Worm (Caenorhabditis elegans) whole organism, L2 larva: ENCODE data around the gene F42A10.5.

ENCODE experiments used
- C34F6.9 ChIP-seq: fragments of 150-350 bp; optimal IDR thresholded peaks from 2 replicates; lab custom pipeline; 2014; ENCODE audit warnings: missing biosample characterization, missing genetic modification characterization
- F13H6.1 ChIP-seq: sonication (generic microtip); optimal IDR thresholded peaks from 2 replicates; lab custom pipeline; 2016; ENCODE audit warnings: missing genetic modification characterization, missing compliant biosample characterization
- R02D3.7 ChIP-seq: fragments of 150-350 bp; optimal IDR thresholded peaks from 2 replicates; lab custom pipeline; 2014; ENCODE audit warnings: missing biosample characterization, missing genetic modification characterization
- Y55F3AM.14 ChIP-seq: fragments of 200-800 bp; sonication (Bioruptor generic); optimal IDR thresholded peaks from 2 replicates; lab custom pipeline; 2018; ENCODE audit warnings: mild to moderate bottlenecking, missing genetic modification characterization, missing compliant biosample characterization
- aly-2 ChIP-seq: fragments of 150-350 bp; optimal IDR thresholded peaks from 2 replicates; lab custom pipeline; 2014; ENCODE audit warnings: missing biosample characterization, missing genetic modification characterization
- ama-1 ChIP-seq: fragments of 150-350 bp; optimal IDR thresholded peaks from 2 replicates; lab custom pipeline; 2018; ENCODE audit warnings: inconsistent platforms
- blmp-1 ChIP-seq: sonication (generic microtip); optimal IDR thresholded peaks from 2 replicates; lab custom pipeline; 2017; ENCODE audit warnings: missing genetic modification characterization, mild to moderate bottlenecking, missing compliant biosample characterization, antibody characterized with exemption, moderate library complexity; ENCODE audit not compliant: insufficient read depth
- ceh-16 ChIP-seq: fragments of 150-350 bp; optimal IDR thresholded peaks from 2 replicates; lab custom pipeline; 2014; ENCODE audit warnings: missing biosample characterization, missing genetic modification characterization
- dmd-4 ChIP-seq: sonication (generic microtip); optimal IDR thresholded peaks from 2 replicates; lab custom pipeline; 2017; ENCODE audit warnings: missing biosample characterization, missing genetic modification characterization
- egl-27 ChIP-seq: sonication (generic microtip); optimal IDR thresholded peaks from 3 replicates; lab custom pipeline; 2017; ENCODE audit warnings: missing biosample characterization, missing genetic modification reagents, missing genetic modification characterization
- elt-1 ChIP-seq: fragments of 150-350 bp; optimal IDR thresholded peaks from 2 replicates; lab custom pipeline; 2014; ENCODE audit warnings: missing biosample characterization, missing genetic modification characterization
- elt-3 ChIP-seq: sonication (generic microtip); optimal IDR thresholded peaks from 2 replicates; lab custom pipeline; 2017; ENCODE audit warnings: missing biosample characterization, missing genetic modification characterization
- fos-1 ChIP-seq: fragments of 150-350 bp; optimal IDR thresholded peaks from 2 replicates; lab custom pipeline; 2014; ENCODE audit warnings: missing biosample characterization, missing genetic modification characterization
- lin-13 ChIP-seq: fragments of 150-350 bp; optimal IDR thresholded peaks from 2 replicates; lab custom pipeline; 2014; ENCODE audit warnings: missing biosample characterization, missing genetic modification reagents, missing genetic modification characterization
- lsy-2 ChIP-seq, 2 experiments: fragments of 150-350 bp in 1 of 2; sonication (generic microtip) in 1 of 2; optimal IDR thresholded peaks; 2 replicates each; lab custom pipeline; 2014 to 2017; ENCODE audit warnings: missing biosample characterization in 2 of 2, missing genetic modification characterization in 2 of 2
- mab-5 ChIP-seq: fragments of 150-350 bp; optimal IDR thresholded peaks from 2 replicates; lab custom pipeline; 2014; ENCODE audit warnings: missing biosample characterization, missing genetic modification characterization
- mbf-1 ChIP-seq: sonication (generic microtip); optimal IDR thresholded peaks from 2 replicates; lab custom pipeline; 2017; ENCODE audit warnings: missing biosample characterization, missing genetic modification characterization
- mdl-1 ChIP-seq, 2 experiments: fragments of 150-350 bp in 1 of 2; sonication (generic microtip) in 1 of 2; optimal IDR thresholded peaks; 2 replicates each; lab custom pipeline; 2017; ENCODE audit warnings: missing biosample characterization in 2 of 2, missing genetic modification characterization in 2 of 2
- nhr-12 ChIP-seq: fragments of 150-350 bp; optimal IDR thresholded peaks from 2 replicates; lab custom pipeline; 2014; ENCODE audit warnings: missing biosample characterization, missing genetic modification characterization
- nhr-129 ChIP-seq: fragments of 150-350 bp; optimal IDR thresholded peaks from 2 replicates; lab custom pipeline; 2014; ENCODE audit warnings: missing biosample characterization, missing genetic modification characterization
- nhr-21 ChIP-seq: fragments of 150-350 bp; optimal IDR thresholded peaks from 2 replicates; lab custom pipeline; 2014; ENCODE audit warnings: missing biosample characterization, missing genetic modification characterization
- nhr-237 ChIP-seq: fragments of 150-350 bp; optimal IDR thresholded peaks from 2 replicates; lab custom pipeline; 2014; ENCODE audit warnings: missing biosample characterization, missing genetic modification characterization
- nhr-25 ChIP-seq: fragments of 150-350 bp; sonication (generic microtip); optimal IDR thresholded peaks from 3 replicates; lab custom pipeline; 2014; ENCODE audit warnings: missing biosample characterization, missing genetic modification characterization
- nhr-77 ChIP-seq: fragments of 150-350 bp; optimal IDR thresholded peaks from 2 replicates; lab custom pipeline; 2014; ENCODE audit warnings: missing biosample characterization, missing genetic modification characterization
- peb-1 ChIP-seq: fragments of 150-350 bp; optimal IDR thresholded peaks from 2 replicates; lab custom pipeline; 2014; ENCODE audit warnings: missing biosample characterization, missing genetic modification characterization
- sem-4 ChIP-seq: fragments of 150-350 bp; optimal IDR thresholded peaks from 2 replicates; lab custom pipeline; 2014; ENCODE audit warnings: missing biosample characterization, missing genetic modification reagents, missing genetic modification characterization
- skn-1 ChIP-seq: sonication (generic microtip); optimal IDR thresholded peaks from 2 replicates; lab custom pipeline; 2017; ENCODE audit warnings: missing biosample characterization, missing genetic modification characterization
- sma-3 ChIP-seq: sonication (generic microtip); optimal IDR thresholded peaks from 2 replicates; lab custom pipeline; 2016; ENCODE audit warnings: missing genetic modification reagents, missing genetic modification characterization, missing compliant biosample characterization
- sma-9 ChIP-seq, 2 experiments: fragments of 150-350 bp in 1 of 2; sonication (generic microtip) in 1 of 2; optimal IDR thresholded peaks; 2 replicates each; lab custom pipeline; 2014 to 2016; ENCODE audit warnings: missing genetic modification characterization in 2 of 2, mild to moderate bottlenecking in 1 of 2, missing biosample characterization in 1 of 2, missing compliant biosample characterization in 1 of 2, missing genetic modification reagents in 1 of 2, moderate library complexity in 1 of 2
- unc-39 ChIP-seq: fragments of 150-350 bp; optimal IDR thresholded peaks from 2 replicates; lab custom pipeline; 2014; ENCODE audit warnings: missing biosample characterization, missing genetic modification characterization
- unc-62 ChIP-seq: fragments of 150-350 bp; optimal IDR thresholded peaks from 2 replicates; lab custom pipeline; 2014; ENCODE audit warnings: missing biosample characterization, missing genetic modification reagents, missing genetic modification characterization
- zag-1 ChIP-seq: fragments of 150-350 bp; optimal IDR thresholded peaks from 2 replicates; lab custom pipeline; 2014; ENCODE audit warnings: missing biosample characterization, missing genetic modification characterization
- ztf-1 ChIP-seq: fragments of 200-800 bp; sonication (Bioruptor generic); conservative IDR thresholded peaks from 2 replicates; pipeline ENCODE4 v1.3.6; 2022; ENCODE audit warnings: missing genetic modification characterization, missing compliant biosample characterization
- ztf-11 ChIP-seq: sonication (generic microtip); optimal IDR thresholded peaks from 2 replicates; lab custom pipeline; 2017; ENCODE audit warnings: missing biosample characterization, missing genetic modification characterization
- ztf-4 ChIP-seq: fragments of 150-350 bp; optimal IDR thresholded peaks from 2 replicates; lab custom pipeline; 2014; ENCODE audit warnings: missing biosample characterization, missing genetic modification characterization

Gene F42A10.5

DNA sequence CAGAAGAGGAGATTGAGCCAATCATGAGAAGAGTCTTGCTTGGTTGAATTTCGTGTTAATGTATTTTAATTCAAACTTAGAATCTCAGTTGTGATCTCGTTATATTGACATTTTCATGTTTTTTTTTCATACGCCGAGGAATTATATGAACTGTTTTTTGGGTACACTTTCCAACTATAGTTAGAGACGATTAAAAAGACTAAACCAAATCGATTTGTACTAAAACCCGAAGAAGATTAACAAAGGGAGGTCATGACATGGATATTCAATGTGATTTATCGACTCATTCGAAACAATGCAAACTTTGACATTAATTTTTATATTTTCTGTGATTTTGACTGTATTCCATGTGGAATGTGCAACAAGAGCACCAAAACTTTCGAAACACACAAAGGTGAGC is 25.4 kb downstream of the F42A10.5 start, which contains the start of gene Y42G9A.2:
Y42G9A.2 (plus strand) TSS at position 284 of the 400 bp plus-strand sequence.
- TF ChIP-seq sma-9 (GFP tag; optimal IDR thresholded peaks at IDR 0.05; lab: Kevin White, UChicago) (peak; percentile 30), sma-9 (tag; optimal IDR thresholded peaks at IDR 0.05; lab: Kevin White, UChicago) (no peak), unc-62 (no peak)

- no peak for TF ChIP-seq mbf-1 (tag; lab: Kevin White, UChicago)
- no peak for TF ChIP-seq ztf-1 (GFP tag; lab: Robert Waterston, UW)
- TF ChIP-seq dmd-4 (tag; lab: Kevin White, UChicago), result no peak
- TF ChIP-seq lsy-2 (tag; optimal IDR thresholded peaks at IDR 0.05; lab: Kevin White, UChicago), result no peak
- TF ChIP-seq peb-1, result no peak
- TF ChIP-seq sem-4 (tag; lab: Kevin White, UChicago), result no peak
- no peak for TF ChIP-seq nhr-12 (tag; lab: Kevin White, UChicago)
- TF ChIP-seq Y55F3AM.14 (GFP tag; lab: Kevin White, UChicago), result no peak
- no peak for TF ChIP-seq nhr-25 (tag; lab: Kevin White, UChicago)
- TF ChIP-seq ceh-16, result no peak
- TF ChIP-seq, all 48 proteins: peak for 0
Observed at ce11 chrIII:6146797-6147196, 26.5 kb downstream of the F42A10.5 start.

DNA sequence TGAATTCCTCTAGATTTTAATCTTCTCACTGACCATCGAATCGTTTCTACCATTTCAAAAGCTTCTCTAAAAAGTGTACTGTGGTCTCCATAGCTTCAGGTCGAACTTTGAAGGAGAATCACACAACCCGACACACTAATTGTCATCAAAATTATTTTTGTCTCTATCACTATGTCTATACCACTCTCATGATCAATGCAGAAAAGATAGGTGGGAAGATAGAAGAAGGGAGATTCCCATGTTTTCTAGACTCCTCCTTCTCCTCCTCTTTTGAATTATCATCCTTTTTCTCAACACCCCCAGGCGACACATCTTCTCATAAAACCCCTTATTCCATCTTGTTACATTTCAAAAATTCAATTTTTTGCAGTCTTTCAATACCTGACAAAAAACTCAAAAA is 27.4 kb downstream of the F42A10.5 start, which contains the start of gene Y42G9A.3:
Y42G9A.3 (plus strand) TSS at position 363 of the 400 bp plus-strand sequence.
- TF ChIP-seq mdl-1 (tag; optimal IDR thresholded peaks at IDR 0.05; lab: Kevin White, UChicago), result no peak
- no peak for TF ChIP-seq unc-39 (tag; lab: Kevin White, UChicago)
- peak; percentile 35 for TF ChIP-seq fos-1
- TF ChIP-seq elt-1 (tag; lab: Kevin White, UChicago), result no peak
- TF ChIP-seq ztf-11 (tag; lab: Kevin White, UChicago), result no peak
- no peak for TF ChIP-seq nhr-237
- no peak for TF ChIP-seq mab-5
- TF ChIP-seq skn-1 (tag; lab: Kevin White, UChicago), result peak; percentile 78
- no peak for TF ChIP-seq Y55F3AM.14 (GFP tag; lab: Kevin White, UChicago)
- no peak for TF ChIP-seq peb-1
- no peak for TF ChIP-seq R02D3.7 (tag; lab: Kevin White, UChicago)
- TF ChIP-seq egl-27, result no peak
- no peak for TF ChIP-seq lin-13 (GFP tag; lab: Kevin White, UChicago)
- no peak for TF ChIP-seq elt-3 (tag; lab: Kevin White, UChicago)
- TF ChIP-seq sma-9 (GFP tag; optimal IDR thresholded peaks at IDR 0.05; lab: Kevin White, UChicago), result peak; percentile 5
- TF ChIP-seq sma-9 (tag; optimal IDR thresholded peaks at IDR 0.05; lab: Kevin White, UChicago), result no peak

DNA sequence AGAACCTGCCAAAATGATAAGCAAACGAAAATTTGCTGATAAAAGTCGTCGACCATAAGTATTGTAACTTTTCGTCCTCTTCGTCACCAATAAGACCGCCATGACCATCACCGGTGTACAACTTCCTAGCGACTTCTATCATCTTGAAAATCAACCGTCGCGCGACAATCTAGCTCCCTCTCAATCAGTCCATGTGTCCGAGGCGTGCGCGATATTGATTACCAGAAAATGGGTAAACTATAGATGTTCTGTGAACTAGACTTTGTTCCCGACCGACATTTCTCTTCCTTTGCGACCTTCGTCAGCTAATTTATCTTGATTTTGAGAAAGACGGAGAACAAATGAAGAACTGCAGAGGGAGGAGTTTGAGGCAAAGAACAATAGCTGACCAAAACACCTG is 28.0 kb downstream of the F42A10.5 start:
- TF ChIP-seq unc-39 (tag; lab: Kevin White, UChicago), result no peak
- peak; percentile 26 for TF ChIP-seq fos-1
- no peak for TF ChIP-seq zag-1 (tag; lab: Kevin White, UChicago)
- TF ChIP-seq ztf-4 (tag; lab: Kevin White, UChicago), result no peak
- TF ChIP-seq mdl-1 (tag; optimal IDR thresholded peaks at IDR 0.05; lab: Kevin White, UChicago), result peak in 1 of 2 experiments; percentile 14
- peak; percentile 88 for TF ChIP-seq nhr-21
- TF ChIP-seq dmd-4 (tag; lab: Kevin White, UChicago), result no peak
- no peak for TF ChIP-seq F13H6.1 (tag; lab: Kevin White, UChicago)
- TF ChIP-seq C34F6.9 (tag; lab: Kevin White, UChicago), result no peak
- TF ChIP-seq R02D3.7 (tag; lab: Kevin White, UChicago), result no peak
- TF ChIP-seq sma-9 (GFP tag; optimal IDR thresholded peaks at IDR 0.05; lab: Kevin White, UChicago), result peak; percentile 87
- TF ChIP-seq sma-9 (tag; optimal IDR thresholded peaks at IDR 0.05; lab: Kevin White, UChicago), result no peak
- no peak for TF ChIP-seq ama-1 (lab: Kevin White, UChicago)
- TF ChIP-seq ztf-11 (tag; lab: Kevin White, UChicago), result no peak
- TF ChIP-seq blmp-1 (tag; lab: Kevin White, UChicago), result peak; percentile 22
- peak; percentile 62 for TF ChIP-seq sma-3 (GFP tag; lab: Kevin White, UChicago)
- TF ChIP-seq nhr-129 (tag; lab: Kevin White, UChicago), result peak; percentile 40
- no peak for TF ChIP-seq mbf-1 (tag; lab: Kevin White, UChicago)
- TF ChIP-seq aly-2 (tag; lab: Kevin White, UChicago), result no peak
- no peak for TF ChIP-seq ztf-1 (GFP tag; lab: Robert Waterston, UW)
- TF ChIP-seq peb-1, result no peak
- TF ChIP-seq nhr-77, result no peak
- peak; percentile 75 for TF ChIP-seq nhr-25 (tag; lab: Kevin White, UChicago)
